Fruit fly (Drosophila melanogaster) whole organism, wandering third instar larva: ENCODE data around the gene CG8236.

Experiments
- CrebA ChIP-seq: fragments of 200-800 bp; sonication (Bioruptor generic); optimal IDR thresholded peaks from 2 replicates; lab custom pipeline; 2016; ENCODE audit warnings: missing biosample characterization, mild to moderate bottlenecking, missing genetic modification characterization, borderline replicate concordance
- Dfd ChIP-seq: fragments of >200 bp; optimal IDR thresholded peaks from 2 replicates; lab custom pipeline; 2017; ENCODE audit warnings: missing biosample characterization, missing genetic modification characterization
- Vsx2 ChIP-seq: fragments of 200-300, 225-300 bp; sonication (Bioruptor generic); optimal IDR thresholded peaks from 2 replicates; lab custom pipeline; 2018; ENCODE audit warnings: missing biosample characterization, missing genetic modification characterization; ENCODE audit not compliant: partially characterized antibody
- foxo ChIP-seq, 2 experiments: fragments of 200-800 bp; sonication (Bioruptor generic); optimal IDR thresholded peaks; 2 replicates in 1 of 2; 3 replicates in 1 of 2; lab custom pipeline; 2016 to 2017; ENCODE audit warnings: missing biosample characterization in 2 of 2, missing genetic modification characterization in 2 of 2
- lola ChIP-seq: fragments of >200 bp; optimal IDR thresholded peaks from 2 replicates; lab custom pipeline; 2017; ENCODE audit warnings: missing biosample characterization, missing genetic modification characterization
- pan ChIP-seq: fragments of >200 bp; optimal IDR thresholded peaks from 2 replicates; lab custom pipeline; 2017
- sage ChIP-seq: fragments of 200-800 bp; sonication (Bioruptor generic); optimal IDR thresholded peaks from 2 replicates; lab custom pipeline; 2016; ENCODE audit warnings: missing biosample characterization, mild to moderate bottlenecking, missing genetic modification characterization
- tai ChIP-seq: sonication (Bioruptor generic); optimal IDR thresholded peaks from 2 replicates; lab custom pipeline; 2016; ENCODE audit warnings: missing biosample characterization, missing genetic modification characterization

dm6 chr3R:8807048-8807447, 37.9 kb downstream of the CG8236 start:
- TF ChIP-seq CrebA (GFP tag; lab: Kevin White, UChicago) (no peak), sage (GFP tag; lab: Kevin White, UChicago) (no peak), lola (GFP tag; lab: Kevin White, UChicago) (no peak), foxo (GFP tag; optimal IDR thresholded peaks at IDR 0.05; lab: Kevin White, UChicago) (no peak), Dfd (GFP tag; lab: Kevin White, UChicago) (no peak), pan (lab: Kevin White, UChicago) (no peak), Vsx2 (GFP tag; lab: Kevin White, UChicago) (no peak), tai (GFP tag; lab: Kevin White, UChicago) (no peak)
